Worm (Caenorhabditis elegans) whole organism, L1 larva: ENCODE data around the gene fmi-1.

Experiments used
- C04F5.9 ChIP-seq: sonication (generic microtip); optimal IDR thresholded peaks from 2 replicates; lab custom pipeline; 2016; ENCODE audit warnings: missing genetic modification characterization, missing compliant biosample characterization
- C34B4.2 ChIP-seq: sonication (generic microtip); optimal IDR thresholded peaks from 2 replicates; lab custom pipeline; 2017; ENCODE audit warnings: mild to moderate bottlenecking, missing genetic modification characterization, missing compliant biosample characterization
- Y116A8C.19 ChIP-seq: sonication (generic microtip); optimal IDR thresholded peaks from 2 replicates; lab custom pipeline; 2016; ENCODE audit warnings: missing compliant biosample characterization, missing genetic modification characterization, borderline replicate concordance
- alr-1 ChIP-seq: fragments of 200-800 bp; sonication (Bioruptor generic); optimal IDR thresholded peaks from 2 replicates; lab custom pipeline; 2018; ENCODE audit warnings: borderline replicate concordance, mild to moderate bottlenecking, missing genetic modification characterization, missing compliant biosample characterization
- ama-1 ChIP-seq: fragments of 150-350 bp; optimal IDR thresholded peaks from 2 replicates; lab custom pipeline; 2014
- blmp-1 ChIP-seq: fragments of 150-350 bp; optimal IDR thresholded peaks from 2 replicates; lab custom pipeline; 2014; ENCODE audit warnings: missing biosample characterization, missing genetic modification characterization
- ceh-88 ChIP-seq: fragments of 200-800 bp; sonication (Bioruptor generic); IDR thresholded peaks from 2 replicates; pipeline ENCODE4 v1.3.6; 2022; ENCODE audit warnings: missing genetic modification characterization, missing compliant biosample characterization
- ceh-90 ChIP-seq: sonication (generic microtip); optimal IDR thresholded peaks from 2 replicates; lab custom pipeline; 2016; ENCODE audit warnings: missing genetic modification characterization, missing compliant biosample characterization
- ces-1 ChIP-seq: fragments of 150-350 bp; optimal IDR thresholded peaks from 2 replicates; lab custom pipeline; 2014; ENCODE audit warnings: missing biosample characterization, missing genetic modification reagents, missing genetic modification characterization
- dpl-1 ChIP-seq, 3 experiments: fragments of 150-350 bp in 2 of 3; sonication (generic microtip) in 1 of 3; optimal IDR thresholded peaks; 2 replicates each; lab custom pipeline; 2014 to 2017; ENCODE audit warnings: missing biosample characterization in 3 of 3, missing genetic modification characterization in 3 of 3, missing genetic modification reagents in 3 of 3
- dsc-1 ChIP-seq: sonication (generic microtip); optimal IDR thresholded peaks from 2 replicates; lab custom pipeline; 2016; ENCODE audit warnings: mild to moderate bottlenecking, missing genetic modification characterization, missing compliant biosample characterization
- efl-3 ChIP-seq: fragments of 200-800 bp; sonication (Bioruptor generic); optimal IDR thresholded peaks from 2 replicates; lab custom pipeline; 2018; ENCODE audit warnings: mild to moderate bottlenecking, missing genetic modification characterization, missing compliant biosample characterization
- elt-2 ChIP-seq: sonication (generic microtip); optimal IDR thresholded peaks from 2 replicates; lab custom pipeline; 2016; ENCODE audit warnings: missing genetic modification characterization, mild to moderate bottlenecking, inconsistent platforms, missing compliant biosample characterization, missing genetic modification reagents
- elt-3 ChIP-seq, 6 experiments: fragments of 150-350 bp in 1 of 6; sonication (generic microtip); optimal IDR thresholded peaks; 2 replicates each; lab custom pipeline; 2017 to 2018; ENCODE audit warnings: missing biosample characterization in 6 of 6, missing genetic modification characterization in 6 of 6, inconsistent platforms in 1 of 6
- ets-5 ChIP-seq: fragments of 200-800 bp; sonication (Bioruptor generic); IDR thresholded peaks from 2 replicates; pipeline ENCODE4 v1.3.6; 2022; ENCODE audit warnings: missing genetic modification characterization, missing compliant biosample characterization
- fkh-10 ChIP-seq: sonication (generic microtip); optimal IDR thresholded peaks from 2 replicates; lab custom pipeline; 2017; ENCODE audit warnings: missing biosample characterization, missing genetic modification reagents, missing genetic modification characterization
- fkh-4 ChIP-seq: sonication (generic microtip); optimal IDR thresholded peaks from 2 replicates; lab custom pipeline; 2016; ENCODE audit warnings: missing compliant biosample characterization, missing genetic modification characterization, borderline replicate concordance
- fkh-8 ChIP-seq: sonication (generic microtip); optimal IDR thresholded peaks from 2 replicates; lab custom pipeline; 2016; ENCODE audit warnings: mild to moderate bottlenecking, missing genetic modification characterization, missing compliant biosample characterization
- hlh-17 ChIP-seq: fragments of 200-800 bp; sonication (Bioruptor generic); optimal IDR thresholded peaks from 2 replicates; lab custom pipeline; 2018; ENCODE audit warnings: missing genetic modification characterization, mild to moderate bottlenecking, missing compliant biosample characterization, moderate library complexity, borderline replicate concordance
- hlh-4 ChIP-seq: sonication (generic microtip); optimal IDR thresholded peaks from 2 replicates; lab custom pipeline; 2016; ENCODE audit warnings: mild to moderate bottlenecking, missing genetic modification characterization, missing compliant biosample characterization
- hpl-2 ChIP-seq: fragments of 150-350 bp; optimal IDR thresholded peaks from 2 replicates; lab custom pipeline; 2014; ENCODE audit warnings: missing biosample characterization, missing genetic modification reagents, missing genetic modification characterization
- isw-1 ChIP-seq: fragments of 200-800 bp; sonication (Bioruptor generic); IDR thresholded peaks from 2 replicates; pipeline ENCODE4 v1.3.6; 2022; ENCODE audit warnings: missing genetic modification characterization, missing compliant biosample characterization
- lin-13 ChIP-seq: fragments of 150-350 bp; optimal IDR thresholded peaks from 2 replicates; lab custom pipeline; 2014; ENCODE audit warnings: missing biosample characterization, missing genetic modification reagents, missing genetic modification characterization
- lin-14 ChIP-seq: fragments of 200-800 bp; sonication (Bioruptor generic); optimal IDR thresholded peaks from 2 replicates; lab custom pipeline; 2018; ENCODE audit warnings: mild to moderate bottlenecking, missing genetic modification characterization, moderate library complexity, missing compliant biosample characterization
- lin-15B ChIP-seq: fragments of 150-350 bp; sonication (generic microtip); optimal IDR thresholded peaks from 3 replicates; lab custom pipeline; 2014; ENCODE audit warnings: missing biosample characterization, missing genetic modification characterization
- lir-3 ChIP-seq: sonication (generic microtip); optimal IDR thresholded peaks from 2 replicates; lab custom pipeline; 2016; ENCODE audit warnings: mild to moderate bottlenecking, missing genetic modification characterization, moderate library complexity, missing compliant biosample characterization; ENCODE audit not compliant: poor library complexity
- lsy-2 ChIP-seq, 2 experiments: fragments of 150-350 bp; optimal IDR thresholded peaks; 2 replicates each; lab custom pipeline; 2014; ENCODE audit warnings: missing biosample characterization in 2 of 2, missing genetic modification characterization in 2 of 2
- mab-9 ChIP-seq: fragments of 200-800 bp; sonication (Bioruptor generic); IDR thresholded peaks from 2 replicates; pipeline ENCODE4 v1.3.6; 2022; ENCODE audit warnings: missing genetic modification reagents, missing genetic modification characterization, missing compliant biosample characterization
- mdl-1 ChIP-seq, 2 experiments: fragments of 150-350 bp; optimal IDR thresholded peaks; 2 replicates each; lab custom pipeline; 2014 to 2017; ENCODE audit warnings: missing biosample characterization in 2 of 2, missing genetic modification characterization in 2 of 2, inconsistent platforms in 1 of 2
- mef-2 ChIP-seq: fragments of 150-350 bp; optimal IDR thresholded peaks from 2 replicates; lab custom pipeline; 2014; ENCODE audit warnings: missing biosample characterization, missing genetic modification characterization
- mep-1 ChIP-seq: fragments of 150-350 bp; optimal IDR thresholded peaks from 2 replicates; lab custom pipeline; 2014; ENCODE audit warnings: missing biosample characterization, missing genetic modification characterization
- nhr-19 ChIP-seq: fragments of 200-800 bp; sonication (Bioruptor generic); conservative IDR thresholded peaks from 2 replicates; pipeline ENCODE4 v1.3.6; 2022; ENCODE audit warnings: missing genetic modification characterization, missing compliant biosample characterization
- nhr-20 ChIP-seq: sonication (generic microtip); optimal IDR thresholded peaks from 2 replicates; lab custom pipeline; 2016; ENCODE audit warnings: mild to moderate bottlenecking, missing genetic modification characterization, missing compliant biosample characterization
- nhr-28 ChIP-seq: fragments of 150-350 bp; optimal IDR thresholded peaks from 2 replicates; lab custom pipeline; 2014; ENCODE audit warnings: missing biosample characterization, missing genetic modification characterization
- nhr-77 ChIP-seq: fragments of 150-350 bp; optimal IDR thresholded peaks from 2 replicates; lab custom pipeline; 2014; ENCODE audit warnings: missing biosample characterization, missing genetic modification characterization
- nhr-90 ChIP-seq: sonication (generic microtip); optimal IDR thresholded peaks from 2 replicates; lab custom pipeline; 2016; ENCODE audit warnings: mild to moderate bottlenecking, missing genetic modification characterization, missing compliant biosample characterization; ENCODE audit not compliant: poor library complexity
- pag-3 ChIP-seq: sonication (generic microtip); optimal IDR thresholded peaks from 2 replicates; lab custom pipeline; 2017; ENCODE audit warnings: missing genetic modification characterization, mild to moderate bottlenecking, missing compliant biosample characterization, antibody characterized with exemption, borderline replicate concordance; ENCODE audit not compliant: insufficient read depth
- pqm-1 ChIP-seq: sonication (generic microtip); optimal IDR thresholded peaks from 3 replicates; lab custom pipeline; 2017; ENCODE audit warnings: missing biosample characterization, missing genetic modification characterization
- rnt-1 ChIP-seq: sonication (generic microtip); optimal IDR thresholded peaks from 2 replicates; lab custom pipeline; 2016; ENCODE audit warnings: mild to moderate bottlenecking, missing genetic modification characterization, moderate library complexity, missing compliant biosample characterization
- skn-1 ChIP-seq: fragments of 150-350 bp; optimal IDR thresholded peaks from 2 replicates; lab custom pipeline; 2014; ENCODE audit warnings: missing biosample characterization, missing genetic modification characterization
- snpc-4 ChIP-seq: fragments of 150-350 bp; optimal IDR thresholded peaks from 2 replicates; lab custom pipeline; 2014; ENCODE audit warnings: missing biosample characterization, missing genetic modification characterization
- snu-23 ChIP-seq: sonication (generic microtip); optimal IDR thresholded peaks from 2 replicates; lab custom pipeline; 2016; ENCODE audit warnings: missing genetic modification characterization, missing compliant biosample characterization
- sup-37 ChIP-seq: fragments of 200-800 bp; sonication (Bioruptor generic); optimal IDR thresholded peaks from 2 replicates; lab custom pipeline; 2018; ENCODE audit warnings: mild to moderate bottlenecking, missing genetic modification characterization, missing compliant biosample characterization
- unc-98 ChIP-seq: fragments of 200-800 bp; sonication (Bioruptor generic); IDR thresholded peaks from 2 replicates; pipeline ENCODE4 v1.3.6; 2022; ENCODE audit warnings: missing genetic modification characterization, missing compliant biosample characterization
- vab-15 ChIP-seq: sonication (generic microtip); optimal IDR thresholded peaks from 2 replicates; lab custom pipeline; 2017; ENCODE audit warnings: missing genotype, mild to moderate bottlenecking, missing genetic modification characterization, missing compliant biosample characterization
- zag-1 ChIP-seq: fragments of 150-350 bp; optimal IDR thresholded peaks from 2 replicates; lab custom pipeline; 2014; ENCODE audit warnings: missing biosample characterization, missing genetic modification characterization
- ztf-4 ChIP-seq: fragments of 150-350 bp; optimal IDR thresholded peaks from 2 replicates; lab custom pipeline; 2014; ENCODE audit warnings: missing biosample characterization, missing genetic modification characterization

The fmi-1 gene

DNA sequence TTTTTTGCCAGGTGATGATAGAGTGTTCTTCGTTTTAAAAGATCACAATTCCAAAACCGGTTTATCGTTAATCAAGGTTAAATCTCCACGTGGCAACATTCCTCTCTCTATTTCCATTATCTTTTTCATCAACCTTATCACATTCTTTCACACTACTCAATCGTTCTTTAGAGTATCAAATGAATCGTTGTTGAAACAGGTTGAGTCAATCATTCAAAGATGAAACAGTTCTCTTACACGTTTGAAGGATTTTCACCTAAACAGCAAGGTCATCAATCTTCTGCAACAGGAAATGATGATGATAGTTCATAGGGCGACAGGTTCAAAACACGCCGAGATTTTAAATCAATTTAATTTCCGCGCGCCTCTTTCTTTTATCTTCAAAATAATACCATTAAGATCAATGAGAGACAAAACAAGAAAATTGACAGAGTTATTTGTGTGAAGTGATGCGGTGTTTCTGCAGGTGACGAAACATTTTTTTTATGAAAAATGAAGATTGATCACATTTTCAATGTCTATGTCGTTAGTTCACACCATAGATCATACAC lies 62.4 kb downstream of the fmi-1 start (continued):
- TF ChIP-seq zag-1 (no peak), ces-1 (no peak), C04F5.9 (tag; lab: Kevin White, UChicago) (peak; percentile 40), isw-1 (GFP tag; lab: Robert Waterston, UW) (no peak), lsy-2 (tag; optimal IDR thresholded peaks at IDR 0.05; lab: Kevin White, UChicago) (peak; percentile 57 to 73), fkh-8 (tag; lab: Kevin White, UChicago) (no peak), alr-1 (no peak), hpl-2 (no peak), nhr-28 (no peak), fkh-4 (no peak), Y116A8C.19 (tag; lab: Kevin White, UChicago) (no peak), hlh-17 (GFP tag; lab: Kevin White, UChicago) (no peak), snu-23 (peak; percentile 85), ets-5 (GFP tag; lab: Robert Waterston, UW) (no peak), nhr-20 (tag; lab: Kevin White, UChicago) (peak; percentile 99), mep-1 (tag; lab: Kevin White, UChicago) (peak; percentile 75), ceh-90 (tag; lab: Kevin White, UChicago) (no peak), pqm-1 (no peak), mef-2 (tag; lab: Kevin White, UChicago) (no peak), lin-13 (no peak), nhr-77 (peak; percentile 36), lin-14 (GFP tag; lab: Kevin White, UChicago) (peak; percentile 96), fkh-10 (no peak), snpc-4 (tag; lab: Kevin White, UChicago) (no peak), elt-3 (tag; optimal IDR thresholded peaks at IDR 0.05; lab: Kevin White, UChicago) (peak in 5 of 6 experiments; percentile 86 to 100 (median 96)), efl-3 (GFP tag; lab: Kevin White, UChicago) (peak; percentile 91), ztf-4 (peak; percentile 69), elt-2 (tag; lab: Kevin White, UChicago) (peak; percentile 62), mdl-1 (tag; optimal IDR thresholded peaks at IDR 0.05; lab: Kevin White, UChicago) (peak; percentile 34 to 84), sup-37 (GFP tag; lab: Kevin White, UChicago) (no peak), vab-15 (tag; lab: Kevin White, UChicago) (peak; percentile 74), pag-3 (tag; lab: Kevin White, UChicago) (peak; percentile 60), nhr-90 (peak; percentile 94), skn-1 (tag; lab: Kevin White, UChicago) (no peak), C34B4.2 (tag; lab: Kevin White, UChicago) (no peak), hlh-4 (tag; lab: Kevin White, UChicago) (no peak), lir-3 (tag; lab: Kevin White, UChicago) (peak; percentile 45), dsc-1 (tag; lab: Kevin White, UChicago) (no peak), rnt-1 (tag; lab: Kevin White, UChicago) (no peak), lin-15B (tag; lab: Kevin White, UChicago) (no peak), dpl-1 (GFP tag; optimal IDR thresholded peaks at IDR 0.05; lab: Kevin White, UChicago) (peak in 1 of 3 experiments; percentile 64)

DNA sequence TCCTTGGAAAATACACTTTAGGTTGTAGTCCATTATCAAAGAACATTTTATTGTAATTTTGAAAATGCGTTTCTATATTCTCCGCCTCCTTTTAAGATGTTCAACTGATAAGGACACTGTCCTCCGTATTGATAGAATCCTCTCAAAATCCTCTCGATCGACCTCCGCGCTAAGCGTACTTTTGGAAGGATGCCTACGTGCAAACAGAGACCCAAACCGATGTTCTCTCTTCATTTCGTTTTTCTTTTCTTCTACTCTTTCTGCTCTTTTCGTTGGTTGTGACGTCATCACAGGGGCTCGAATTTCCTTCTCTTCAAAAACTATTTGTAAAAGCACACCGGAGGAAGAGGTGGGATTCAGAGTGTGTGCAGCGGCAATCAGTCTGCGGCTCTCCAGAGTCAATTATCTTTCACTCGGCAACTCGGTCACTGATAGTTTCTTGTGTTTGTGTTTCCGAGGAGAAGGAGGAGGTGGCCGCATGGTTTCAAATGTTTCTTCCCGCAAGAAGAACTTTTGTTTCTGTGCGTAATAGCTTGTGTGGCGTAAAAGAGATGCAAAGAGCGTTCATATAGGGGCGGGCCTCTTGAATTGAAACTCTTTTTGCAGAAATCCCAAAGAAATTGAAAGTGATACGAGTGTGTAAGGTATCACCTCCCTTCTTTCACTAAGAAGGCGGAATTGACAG lies 63.7 kb downstream of the fmi-1 start, which contains the start of gene C34B4.2:
Gene C34B4.2 (plus strand): TSS at position 614 of the 685 bp plus-strand sequence.
- peak in 2 of 6 experiments; percentile 8 to 38 for TF ChIP-seq elt-3 (tag; optimal IDR thresholded peaks at IDR 0.05; lab: Kevin White, UChicago)
- no peak for TF ChIP-seq ets-5 (GFP tag; lab: Robert Waterston, UW)
- TF ChIP-seq vab-15 (tag; lab: Kevin White, UChicago), result no peak
- TF ChIP-seq blmp-1 (tag; lab: Kevin White, UChicago), result peak; percentile 78
- TF ChIP-seq hpl-2, result no peak
- TF ChIP-seq ceh-88 (GFP tag; lab: Robert Waterston, UW), result no peak; the same call in 1 of the 2 replicates
- TF ChIP-seq C34B4.2 (tag; lab: Kevin White, UChicago), result no peak
- no peak for TF ChIP-seq hlh-4 (tag; lab: Kevin White, UChicago)
- TF ChIP-seq nhr-90, result peak; percentile 59
- no peak for TF ChIP-seq ceh-90 (tag; lab: Kevin White, UChicago)
- TF ChIP-seq efl-3 (GFP tag; lab: Kevin White, UChicago), result no peak
- TF ChIP-seq dpl-1 (GFP tag; optimal IDR thresholded peaks at IDR 0.05; lab: Kevin White, UChicago), result peak in 2 of 3 experiments; percentile 7 to 45
- TF ChIP-seq rnt-1 (tag; lab: Kevin White, UChicago), result peak; percentile 85
- TF ChIP-seq unc-98 (GFP tag; lab: Robert Waterston, UW), result peak; percentile 14; the same call in 1 of the 2 replicates
- TF ChIP-seq nhr-20 (tag; lab: Kevin White, UChicago), result peak; percentile 83
- TF ChIP-seq lin-14 (GFP tag; lab: Kevin White, UChicago), result peak; percentile 90
- TF ChIP-seq nhr-19 (GFP tag; lab: Robert Waterston, UW), result peak; percentile 92
- TF ChIP-seq C04F5.9 (tag; lab: Kevin White, UChicago), result no peak
- TF ChIP-seq Y116A8C.19 (tag; lab: Kevin White, UChicago), result no peak
- no peak for TF ChIP-seq isw-1 (GFP tag; lab: Robert Waterston, UW)
- TF ChIP-seq ama-1 (lab: Kevin White, UChicago), result no peak
- no peak for TF ChIP-seq snpc-4 (tag; lab: Kevin White, UChicago)
- peak; percentile 73 for TF ChIP-seq mab-9 (GFP tag; lab: Robert Waterston, UW)
- TF ChIP-seq fkh-8 (tag; lab: Kevin White, UChicago), result peak; percentile 8
- peak; percentile 11 for TF ChIP-seq skn-1 (tag; lab: Kevin White, UChicago)
